Worm (Caenorhabditis elegans) whole organism, L1 larva: ENCODE data around the gene rme-6.

Experiments used
- ces-1 ChIP-seq: fragments of 150-350 bp; optimal IDR thresholded peaks from 2 replicates; lab custom pipeline; 2014; ENCODE audit warnings: missing biosample characterization, missing genetic modification reagents, missing genetic modification characterization
- fkh-10 ChIP-seq: sonication (generic microtip); optimal IDR thresholded peaks from 2 replicates; lab custom pipeline; 2017; ENCODE audit warnings: missing biosample characterization, missing genetic modification reagents, missing genetic modification characterization
- irx-1 ChIP-seq: sonication (generic microtip); optimal IDR thresholded peaks from 2 replicates; lab custom pipeline; 2016; ENCODE audit warnings: missing genetic modification characterization, missing compliant biosample characterization
- jun-1 ChIP-seq: fragments of 150-350 bp; optimal IDR thresholded peaks from 2 replicates; lab custom pipeline; 2014; ENCODE audit warnings: missing biosample characterization, missing genetic modification reagents, missing genetic modification characterization
- lin-13 ChIP-seq: fragments of 150-350 bp; optimal IDR thresholded peaks from 2 replicates; lab custom pipeline; 2014; ENCODE audit warnings: missing biosample characterization, missing genetic modification reagents, missing genetic modification characterization
- mdl-1 ChIP-seq, 2 experiments: fragments of 150-350 bp; optimal IDR thresholded peaks; 2 replicates each; lab custom pipeline; 2014 to 2017; ENCODE audit warnings: missing biosample characterization in 2 of 2, missing genetic modification characterization in 2 of 2, inconsistent platforms in 1 of 2
- nhr-11 ChIP-seq: fragments of 150-350 bp; optimal IDR thresholded peaks from 2 replicates; lab custom pipeline; 2014; ENCODE audit warnings: missing biosample characterization, missing genetic modification characterization
- nhr-20 ChIP-seq: sonication (generic microtip); optimal IDR thresholded peaks from 2 replicates; lab custom pipeline; 2016; ENCODE audit warnings: mild to moderate bottlenecking, missing genetic modification characterization, missing compliant biosample characterization
- nhr-28 ChIP-seq: fragments of 150-350 bp; optimal IDR thresholded peaks from 2 replicates; lab custom pipeline; 2014; ENCODE audit warnings: missing biosample characterization, missing genetic modification characterization
- nhr-77 ChIP-seq: fragments of 150-350 bp; optimal IDR thresholded peaks from 2 replicates; lab custom pipeline; 2014; ENCODE audit warnings: missing biosample characterization, missing genetic modification characterization

DNA sequence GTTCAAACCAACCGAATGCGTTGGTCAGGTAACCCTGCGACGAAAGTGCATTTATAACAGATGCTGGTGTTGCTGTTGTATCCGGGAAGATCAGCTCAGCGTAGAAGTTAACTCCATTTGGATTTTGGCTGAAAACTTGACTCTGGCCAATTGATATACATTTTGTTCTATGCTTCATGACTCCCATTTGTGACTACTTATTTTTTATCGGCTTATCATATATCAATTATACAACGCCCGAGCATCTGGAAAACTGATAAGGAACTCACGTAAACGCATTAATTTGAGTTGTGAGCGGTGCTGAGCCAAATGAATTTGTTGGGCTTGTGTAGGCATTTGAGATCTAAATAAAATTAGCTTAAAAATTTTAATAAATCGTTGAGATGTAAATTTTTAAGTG, 50.4 kb downstream of the rme-6 start:
- TF ChIP-seq nhr-11 (tag; lab: Kevin White, UChicago), result no peak
- TF ChIP-seq fkh-10 (GFP tag; lab: Kevin White, UChicago), result no peak
- TF ChIP-seq ces-1 (GFP tag; lab: Kevin White, UChicago), result no peak
- no peak for TF ChIP-seq mdl-1 (tag; optimal IDR thresholded peaks at IDR 0.05; lab: Kevin White, UChicago)
- TF ChIP-seq lin-13 (GFP tag; lab: Kevin White, UChicago), result no peak
- no peak for TF ChIP-seq nhr-77
- TF ChIP-seq irx-1 (tag; lab: Kevin White, UChicago), result no peak
- TF ChIP-seq nhr-28 (tag; lab: Kevin White, UChicago), result no peak
- no peak for TF ChIP-seq nhr-20 (tag; lab: Kevin White, UChicago)
- no peak for TF ChIP-seq jun-1 (tag; lab: Kevin White, UChicago)
